Fruit fly (Drosophila melanogaster) S2 (cell line): ENCODE measurements around the gene CG31104.

Experiments
- CG8478 ChIP-seq: fragments of >200 bp; optimal IDR thresholded peaks from 2 replicates; lab custom pipeline; 2018
- CTCF ChIP-seq, 2 experiments: fragments of >200 bp; optimal IDR thresholded peaks; 2 replicates each; lab custom pipeline; 2018

Gene CG31104

dm6 chr3R:25265589-25266201 lies 19.6 kb upstream of the CG31104 start, which contains the start of the genes GlnRS and RIOK2:
TSS of gene GlnRS (minus strand) at chr3R:25265721.
TSS of gene RIOK2 (plus strand) at chr3R:25265844.
- TF ChIP-seq CG8478, result no peak
- peak; percentile 0 to 51 for TF ChIP-seq CTCF (optimal IDR thresholded peaks at IDR 0.05; lab: Kevin White, UChicago)

- TF ChIP-seq CG8478 (no peak), CTCF (optimal IDR thresholded peaks at IDR 0.05; lab: Kevin White, UChicago) (no peak)
Observed at dm6 chr3R:25266751-25267150, 18.5 kb upstream of the CG31104 start.

- TF ChIP-seq CG8478 (no peak), CTCF (optimal IDR thresholded peaks at IDR 0.05; lab: Kevin White, UChicago) (no peak)
Observed at dm6 chr3R:25269909-25270308, 15.4 kb upstream of the CG31104 start, which contains the start of the genes CG11889 and CG11891. TSS of gene CG11889 (plus strand) at chr3R:25270209. TSS of gene CG11891 (plus strand) at chr3R:25270209.

- TF ChIP-seq CG8478 (no peak), CTCF (optimal IDR thresholded peaks at IDR 0.05; lab: Kevin White, UChicago) (no peak)
Observed at dm6 chr3R:25273537-25273936, 11.7 kb upstream of the CG31104 start, which contains the start of gene CG11878. TSS of gene CG11878 (plus strand) at chr3R:25273837.

- TF ChIP-seq CG8478 (no peak), CTCF (optimal IDR thresholded peaks at IDR 0.05; lab: Kevin White, UChicago) (no peak)
Observed at dm6 chr3R:25275276-25275675, 10.0 kb upstream of the CG31104 start.

DNA sequence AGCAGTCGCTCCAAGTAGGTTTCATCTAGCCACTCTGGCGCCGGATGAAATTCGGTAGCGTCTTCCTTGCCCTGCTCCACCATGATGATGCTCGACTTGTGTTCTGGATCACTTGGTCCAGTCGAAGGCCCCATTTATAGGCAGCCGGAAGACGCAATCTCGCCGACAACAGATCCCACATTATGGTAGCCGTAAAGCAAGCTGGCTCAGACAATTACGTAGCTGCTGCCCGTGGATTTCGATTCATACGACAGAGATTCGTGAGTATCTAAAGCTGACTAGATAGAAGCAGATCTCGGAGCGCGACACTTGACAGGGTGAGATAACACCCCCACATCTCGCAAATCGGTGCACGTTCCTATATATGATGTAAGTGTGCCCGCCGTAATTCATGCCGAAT lies 8.2 kb upstream of the CG31104 start, which contains the start of gene CG10513:
CG10513 (minus strand) TSS at position 101 of the 400 bp plus-strand sequence.
- no peak for TF ChIP-seq CG8478
- no peak for TF ChIP-seq CTCF (optimal IDR thresholded peaks at IDR 0.05; lab: Kevin White, UChicago)

DNA sequence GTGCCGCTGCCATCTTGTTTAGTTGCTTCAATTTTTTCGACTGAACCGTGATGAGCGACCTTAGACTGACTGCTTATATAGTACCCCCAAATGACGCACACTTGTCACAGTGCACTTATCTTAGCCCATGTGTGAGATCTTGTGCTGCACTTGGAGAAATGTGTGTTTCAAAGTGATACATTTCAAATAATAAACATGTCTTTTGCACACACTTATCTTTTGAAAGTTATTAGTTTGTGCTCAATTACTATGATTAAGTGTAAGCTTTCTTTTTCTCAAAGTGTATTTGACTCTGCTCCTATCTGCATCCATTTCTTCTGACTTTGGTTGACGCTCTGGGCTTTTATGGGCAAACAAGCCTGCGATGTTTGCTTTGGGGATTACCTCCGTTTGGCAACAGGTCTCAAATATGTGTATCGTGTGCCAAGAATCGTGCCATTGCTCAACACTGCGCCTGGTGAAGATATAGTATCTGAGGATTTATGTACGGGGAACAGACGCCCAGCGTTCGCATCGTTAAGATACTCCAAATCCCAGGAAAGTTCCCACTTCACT lies 5.4 kb upstream of the CG31104 start, which contains the start of gene CG10514:
CG10514 (minus strand) TSS at position 51 of the 555 bp plus-strand sequence.
- no peak for TF ChIP-seq CG8478
- no peak for TF ChIP-seq CTCF (optimal IDR thresholded peaks at IDR 0.05; lab: Kevin White, UChicago)

DNA sequence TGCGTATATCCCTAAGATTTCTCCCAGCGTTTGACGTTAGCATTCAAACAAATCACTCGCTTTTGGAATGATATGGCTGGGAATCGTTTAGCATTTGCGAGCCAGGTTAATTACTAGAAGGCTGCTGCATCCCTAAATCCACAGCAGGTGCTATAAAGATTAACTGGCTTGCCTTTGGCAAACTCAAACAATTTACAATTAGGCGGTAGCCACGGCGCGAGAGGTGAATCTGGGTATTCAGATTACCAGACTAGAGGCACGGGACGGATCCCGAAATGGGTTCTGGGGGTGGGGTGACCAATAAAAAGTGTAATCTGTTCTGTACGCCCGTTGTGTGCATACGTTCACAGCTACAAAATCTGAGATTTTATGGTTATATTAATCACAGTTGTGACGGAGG lies 4.1 kb upstream of the CG31104 start, which contains the start of gene CG11892:
CG11892 (plus strand) TSS at position 384 of the 400 bp plus-strand sequence.
- TF ChIP-seq CTCF (optimal IDR thresholded peaks at IDR 0.05; lab: Kevin White, UChicago) (no peak), CG8478 (no peak)

dm6 chr3R:25283209-25283670 lies 2.0 kb upstream of the CG31104 start, which contains the start of gene CG31300:
TSS of gene CG31300 (plus strand) at chr3R:25283620.
- TF ChIP-seq CG8478, result no peak
- no peak for TF ChIP-seq CTCF (optimal IDR thresholded peaks at IDR 0.05; lab: Kevin White, UChicago)

DNA sequence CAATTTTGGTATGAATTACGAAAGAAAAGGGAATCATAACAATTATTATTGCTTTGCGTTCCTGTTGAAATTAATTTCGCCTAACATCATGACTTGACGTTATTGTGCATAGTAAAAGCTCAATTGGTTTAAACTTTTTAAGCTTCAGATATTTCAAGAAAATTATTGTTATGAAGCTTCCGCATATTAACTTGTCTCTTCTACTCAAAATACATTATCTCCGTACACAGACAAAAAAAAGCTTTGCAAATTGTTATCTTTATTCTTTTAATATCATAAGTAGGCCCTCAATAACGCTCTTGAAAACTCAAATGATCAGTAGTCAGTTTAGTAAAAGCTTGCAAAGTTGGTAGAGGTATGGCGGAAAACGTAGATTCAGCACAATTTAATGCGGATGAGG lies 1.9 kb downstream of the CG31104 start, which contains the start of gene CG13658:
CG13658 (plus strand) TSS at position 347 of the 400 bp plus-strand sequence.
- no peak for TF ChIP-seq CTCF (optimal IDR thresholded peaks at IDR 0.05; lab: Kevin White, UChicago)
- no peak for TF ChIP-seq CG8478

DNA sequence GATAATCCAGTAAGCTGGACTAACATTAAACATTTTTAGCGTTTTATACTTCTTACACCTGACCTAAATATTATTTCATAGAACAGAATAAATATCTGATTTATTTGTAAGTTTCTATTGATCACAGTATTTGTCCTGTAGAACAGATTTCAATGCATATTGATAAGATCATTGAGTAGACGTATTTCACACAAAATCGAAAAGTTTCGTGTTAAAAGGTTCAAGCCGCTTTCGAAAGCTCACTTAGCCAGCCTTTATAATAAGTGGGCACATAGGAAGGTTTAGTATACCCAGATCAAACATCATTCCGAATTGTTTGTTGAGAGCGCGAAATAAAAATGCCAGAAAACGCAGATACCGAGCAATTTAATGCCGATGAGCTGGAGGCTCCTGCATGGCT lies 4.3 kb downstream of the CG31104 start, which contains the start of gene CG11893:
CG11893 (plus strand) TSS at position 301 of the 400 bp plus-strand sequence.
- TF ChIP-seq CTCF (optimal IDR thresholded peaks at IDR 0.05; lab: Kevin White, UChicago) (no peak), CG8478 (no peak)

DNA sequence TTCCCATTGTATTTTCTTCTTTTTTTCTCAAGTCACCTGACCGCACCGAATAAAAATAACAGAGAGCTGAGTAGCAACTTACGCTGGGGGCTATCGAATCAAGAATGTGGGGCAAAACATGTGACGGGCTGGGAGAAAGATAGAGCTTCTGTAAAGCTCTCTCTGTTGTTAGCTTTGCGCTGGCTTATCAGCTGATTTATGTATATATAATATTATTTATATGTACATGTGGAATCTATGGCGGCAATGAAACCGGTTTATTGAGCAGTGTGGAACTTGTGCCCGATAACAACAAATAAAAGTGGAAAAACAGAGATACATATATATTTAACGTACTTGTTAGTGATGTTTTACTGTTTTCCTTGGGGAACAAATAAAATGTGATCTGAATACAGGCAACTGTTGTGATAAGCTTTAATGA lies 7.6 kb downstream of the CG31104 start, which contains the start of gene CG31098:
CG31098 (minus strand) TSS at position 114 of the 421 bp plus-strand sequence.
- TF ChIP-seq CG8478 (no peak), CTCF (optimal IDR thresholded peaks at IDR 0.05; lab: Kevin White, UChicago) (no peak)

DNA sequence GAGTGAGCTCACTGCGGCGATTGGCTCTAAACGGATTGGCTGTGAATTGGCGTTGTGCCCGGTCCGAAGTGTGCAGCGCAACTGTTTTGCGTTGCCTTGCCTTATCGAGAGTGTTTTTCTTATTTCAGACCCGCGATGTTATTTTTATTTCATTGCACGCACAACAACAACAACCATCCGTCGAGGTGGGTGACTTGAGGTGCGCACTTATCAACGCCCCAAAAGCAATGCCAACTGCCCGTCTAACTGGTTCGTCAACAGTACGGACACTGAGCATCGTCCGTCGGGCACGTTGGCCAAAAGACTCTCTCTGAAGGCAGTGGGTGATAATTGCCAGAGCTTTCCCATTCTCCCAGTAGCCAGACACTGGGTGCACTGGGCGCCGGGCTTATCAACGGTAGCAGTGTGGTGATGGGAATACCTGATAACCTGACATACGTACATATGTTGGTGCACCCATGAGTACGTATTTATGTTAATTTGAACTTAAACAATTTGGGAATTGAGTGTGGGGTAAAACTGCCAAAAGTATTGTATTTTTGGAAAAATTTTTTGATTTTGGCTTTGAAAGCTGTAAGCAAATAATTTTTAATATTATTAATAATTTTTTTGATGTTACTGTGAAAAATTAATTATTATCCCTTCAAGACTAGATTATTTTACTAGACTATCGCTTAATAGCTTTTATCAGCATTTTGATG lies 10.2 kb downstream of the CG31104 start, which contains the start of gene CG31102:
CG31102 (minus strand) TSS at position 275 of the 701 bp plus-strand sequence.
- TF ChIP-seq CG8478 (no peak), CTCF (optimal IDR thresholded peaks at IDR 0.05; lab: Kevin White, UChicago) (no peak)

- TF ChIP-seq CG8478 (no peak), CTCF (optimal IDR thresholded peaks at IDR 0.05; lab: Kevin White, UChicago) (no peak)
Observed at dm6 chr3R:25297678-25298077, 12.4 kb downstream of the CG31104 start, which contains the start of gene CG31097. TSS of gene CG31097 (minus strand) at chr3R:25297778.

DNA sequence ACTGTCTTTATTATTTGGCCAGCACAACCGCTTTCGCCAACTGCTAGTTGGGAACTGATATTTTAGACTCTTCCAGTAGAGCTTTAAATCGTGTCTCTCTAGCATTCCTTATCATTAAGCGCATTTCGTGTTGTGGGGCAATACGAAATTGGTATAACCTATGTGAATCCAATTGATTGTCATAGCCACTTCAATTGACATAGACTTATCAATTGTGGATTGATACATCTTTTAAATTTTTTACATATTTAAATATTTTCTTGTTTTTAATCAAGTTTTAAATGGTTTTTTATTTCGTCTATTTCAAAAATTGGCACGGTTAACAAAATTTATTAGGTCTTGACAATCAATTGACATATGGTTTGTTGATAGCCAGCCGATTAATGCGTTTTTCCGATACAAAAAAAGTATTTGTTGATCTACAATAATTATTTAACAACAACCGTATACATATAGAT lies 14.3 kb downstream of the CG31104 start, which contains the start of gene CG31288:
CG31288 (minus strand) TSS at position 51 of the 458 bp plus-strand sequence.
- no peak for TF ChIP-seq CG8478
- TF ChIP-seq CTCF (optimal IDR thresholded peaks at IDR 0.05; lab: Kevin White, UChicago), result no peak
